Fruit fly (Drosophila melanogaster): Measurements from ENCODE around the gene CG9922.

- TF ChIP-seq psq (optimal IDR thresholded peaks at IDR 0.05) = no peak
- no peak for TF ChIP-seq Sin3A (optimal IDR thresholded peaks at IDR 0.05)
- TF ChIP-seq ttk (optimal IDR thresholded peaks at IDR 0.05) = no peak
- TF ChIP-seq h (optimal IDR thresholded peaks at IDR 0.05) = no peak
- no peak for TF ChIP-seq Myc (optimal IDR thresholded peaks at IDR 0.05)
Measured at dm6 chr3R:14024919-14025387, 11.2 kb downstream of the CG9922 start.

Measured in Kc167 (cell line).